Worm (Caenorhabditis elegans) whole organism, L4 larva: Measurements from ENCODE around the gene srh-216.

Experiments
- F10B5.3 ChIP-seq: sonication (generic microtip); optimal IDR thresholded peaks from 2 replicates; lab custom pipeline; 2016; ENCODE audit warnings: mild to moderate bottlenecking, missing genetic modification characterization, missing compliant biosample characterization
- F26F4.8 ChIP-seq: fragments of 200-800 bp; sonication (Bioruptor generic); conservative IDR thresholded peaks from 2 replicates; pipeline ENCODE4 v1.3.6; 2022; ENCODE audit warnings: missing genetic modification characterization, missing compliant biosample characterization
- Y5F2A.4 ChIP-seq: fragments of 200-800 bp; sonication (Bioruptor generic); optimal IDR thresholded peaks from 2 replicates; lab custom pipeline; 2018; ENCODE audit warnings: mild to moderate bottlenecking, missing genetic modification characterization, missing compliant biosample characterization
- aha-1 ChIP-seq: fragments of 150-350 bp; peaks from one replicate; lab custom pipeline; 2014; ENCODE audit warnings: missing biosample characterization, missing genetic modification characterization
- aly-2 ChIP-seq: sonication (generic microtip); optimal IDR thresholded peaks from 2 replicates; lab custom pipeline; 2018; ENCODE audit warnings: missing biosample characterization, missing genetic modification characterization
- arid-1 ChIP-seq: fragments of 200-800 bp; sonication (Bioruptor generic); conservative IDR thresholded peaks from 2 replicates; pipeline ENCODE4 v1.3.6; 2022; ENCODE audit warnings: missing genetic modification reagents, missing genetic modification characterization, missing compliant biosample characterization
- ceh-32 ChIP-seq: sonication (generic microtip); optimal IDR thresholded peaks from 2 replicates; lab custom pipeline; 2016; ENCODE audit warnings: mild to moderate bottlenecking, missing genetic modification characterization, missing compliant biosample characterization; ENCODE audit not compliant: poor library complexity
- ces-1 ChIP-seq: fragments of 150-350 bp; sonication (generic microtip); optimal IDR thresholded peaks from 4 replicates; lab custom pipeline; 2014; ENCODE audit warnings: missing biosample characterization, missing genetic modification reagents, missing genetic modification characterization
- dmd-6 ChIP-seq: fragments of 200-800 bp; sonication (Bioruptor generic); IDR thresholded peaks from 2 replicates; pipeline ENCODE4 v1.3.6; 2022; ENCODE audit warnings: missing genetic modification reagents, missing genetic modification characterization, missing compliant biosample characterization
- dmd-9 ChIP-seq: fragments of 200-800 bp; sonication (Bioruptor generic); IDR thresholded peaks from 2 replicates; pipeline ENCODE4 v1.3.6; 2022; ENCODE audit warnings: missing genetic modification reagents, missing genetic modification characterization, missing compliant biosample characterization
- dpl-1 ChIP-seq: fragments of 150-350 bp; optimal IDR thresholded peaks from 2 replicates; lab custom pipeline; 2014; ENCODE audit warnings: missing biosample characterization, missing genetic modification reagents, missing genetic modification characterization
- gei-8 ChIP-seq: fragments of 200-800 bp; sonication (Bioruptor generic); optimal IDR thresholded peaks from 2 replicates; lab custom pipeline; 2018; ENCODE audit warnings: mild to moderate bottlenecking, missing genetic modification characterization, missing compliant biosample characterization
- hlh-11 ChIP-seq: fragments of 200-800 bp; sonication (Bioruptor generic); optimal IDR thresholded peaks from 2 replicates; lab custom pipeline; 2018; ENCODE audit warnings: mild to moderate bottlenecking, missing genetic modification characterization, missing compliant biosample characterization
- hlh-30 ChIP-seq: sonication (generic microtip); optimal IDR thresholded peaks from 2 replicates; lab custom pipeline; 2017; ENCODE audit warnings: antibody characterized with exemption, mild to moderate bottlenecking, missing genetic modification characterization, missing compliant biosample characterization; ENCODE audit not compliant: insufficient read depth
- lin-1 ChIP-seq: fragments of 200-800 bp; sonication (Bioruptor generic); IDR thresholded peaks from 2 replicates; pipeline ENCODE4 v1.3.6; 2022; ENCODE audit warnings: missing genetic modification reagents, missing genetic modification characterization, missing compliant biosample characterization
- lin-29 ChIP-seq: fragments of 200-800 bp; sonication (Bioruptor generic); IDR thresholded peaks from 2 replicates; pipeline ENCODE4 v1.3.6; 2022; ENCODE audit warnings: missing genetic modification reagents, missing genetic modification characterization, missing compliant biosample characterization
- lir-3 ChIP-seq: sonication (generic microtip); optimal IDR thresholded peaks from 2 replicates; lab custom pipeline; 2016; ENCODE audit warnings: mild to moderate bottlenecking, missing genetic modification characterization, missing compliant biosample characterization
- mdl-1 ChIP-seq, 2 experiments: fragments of 150-350 bp in 1 of 2; sonication (generic microtip) in 1 of 2; optimal IDR thresholded peaks; 2 replicates each; lab custom pipeline; 2014 to 2017; ENCODE audit warnings: missing biosample characterization in 2 of 2, missing genetic modification characterization in 2 of 2
- mep-1 ChIP-seq: fragments of 150-350 bp; sonication (generic microtip); optimal IDR thresholded peaks from 3 replicates; lab custom pipeline; 2014; ENCODE audit warnings: missing biosample characterization, missing genetic modification characterization
- mxl-2 ChIP-seq: fragments of 200-800 bp; sonication (Bioruptor generic); conservative IDR thresholded peaks from 2 replicates; pipeline ENCODE4 v1.3.6; 2022; ENCODE audit warnings: missing genetic modification reagents, missing genetic modification characterization, missing compliant biosample characterization
- nhr-6 ChIP-seq: fragments of 150-350 bp; optimal IDR thresholded peaks from 2 replicates; lab custom pipeline; 2014; ENCODE audit warnings: missing biosample characterization, missing genetic modification characterization
- nhr-77 ChIP-seq: fragments of 150-350 bp; optimal IDR thresholded peaks from 2 replicates; lab custom pipeline; 2014; ENCODE audit warnings: missing biosample characterization, missing genetic modification characterization
- rbr-2 ChIP-seq: sonication (generic microtip); optimal IDR thresholded peaks from 2 replicates; lab custom pipeline; 2016; ENCODE audit warnings: missing genotype, missing genetic modification characterization, missing compliant biosample characterization
- skn-1 ChIP-seq: fragments of 150-350 bp; optimal IDR thresholded peaks from 2 replicates; lab custom pipeline; 2014; ENCODE audit warnings: missing biosample characterization, missing genetic modification characterization
- snpc-1.2 ChIP-seq: fragments of 200-800 bp; sonication (Bioruptor generic); IDR thresholded peaks from 2 replicates; pipeline ENCODE4 v1.3.6; 2022; ENCODE audit warnings: missing genetic modification reagents, missing genetic modification characterization, missing compliant biosample characterization
- snpc-4 ChIP-seq: fragments of 150-350 bp; optimal IDR thresholded peaks from 2 replicates; lab custom pipeline; 2014; ENCODE audit warnings: missing biosample characterization, missing genetic modification characterization
- spr-1 ChIP-seq: sonication (generic microtip); optimal IDR thresholded peaks from 2 replicates; lab custom pipeline; 2016; ENCODE audit warnings: mild to moderate bottlenecking, missing genetic modification characterization, missing compliant biosample characterization
- spr-3 ChIP-seq: fragments of 200-800 bp; sonication (Bioruptor generic); optimal IDR thresholded peaks from 2 replicates; lab custom pipeline; 2018; ENCODE audit warnings: mild to moderate bottlenecking, missing genetic modification characterization, missing compliant biosample characterization
- unc-62 ChIP-seq, 3 experiments: fragments of 150-350 bp in 1 of 3; sonication (generic microtip); optimal IDR thresholded peaks in 2 of 3; peaks in 1 of 3; 1 replicate in 1 of 3; 2 replicates in 2 of 3; lab custom pipeline; 2014 to 2017; ENCODE audit warnings: missing biosample characterization in 3 of 3, missing genetic modification characterization in 3 of 3, missing genetic modification reagents in 3 of 3, missing genotype in 1 of 3
- zfp-2 ChIP-seq: sonication (generic microtip); optimal IDR thresholded peaks from 2 replicates; lab custom pipeline; 2016; ENCODE audit warnings: mild to moderate bottlenecking, missing genetic modification characterization, missing compliant biosample characterization
- zfp-3 ChIP-seq: fragments of 200-800 bp; sonication (Bioruptor generic); conservative IDR thresholded peaks from 2 replicates; pipeline ENCODE4 v1.3.6; 2022; ENCODE audit warnings: missing genetic modification reagents, missing genetic modification characterization, missing compliant biosample characterization
- zip-2 ChIP-seq: fragments of 150-350 bp; optimal IDR thresholded peaks from 2 replicates; lab custom pipeline; 2014; ENCODE audit warnings: missing biosample characterization, missing genetic modification characterization
- ztf-11 ChIP-seq: fragments of 150-350 bp; optimal IDR thresholded peaks from 2 replicates; lab custom pipeline; 2014; ENCODE audit warnings: missing biosample characterization, missing genetic modification characterization
- ztf-7 ChIP-seq: fragments of 150-350 bp; optimal IDR thresholded peaks from 2 replicates; lab custom pipeline; 2014; ENCODE audit warnings: missing biosample characterization, missing genetic modification characterization

The srh-216 gene

DNA sequence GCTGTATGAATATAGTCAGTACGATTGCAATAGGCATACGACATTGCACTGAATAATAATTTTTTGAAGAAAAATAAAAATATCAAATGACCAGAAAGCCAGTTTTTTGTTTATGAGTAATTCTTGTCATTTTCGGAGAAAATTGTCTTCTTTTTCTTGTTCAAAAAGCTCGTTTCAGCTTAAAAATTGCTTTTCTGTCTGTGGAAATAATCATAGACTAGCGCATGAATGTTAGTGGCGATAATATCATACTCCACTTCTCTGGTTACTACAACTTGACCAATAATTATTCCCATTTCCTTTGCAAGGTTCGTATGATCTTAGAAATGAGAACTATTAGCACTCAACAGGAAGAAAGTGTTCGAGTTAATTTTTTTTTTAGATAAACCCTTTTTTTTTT, at the start of gene srh-216:
Gene srh-216, minus strand, starts transcription at position 101 of the 400 bp plus-strand sequence.
- TF ChIP-seq nhr-6 (tag; lab: Kevin White, UChicago) (no peak), ztf-11 (tag; lab: Kevin White, UChicago) (no peak), zfp-2 (tag; lab: Kevin White, UChicago) (no peak), aly-2 (no peak), nhr-77 (no peak), F10B5.3 (tag; lab: Kevin White, UChicago) (no peak), mxl-2 (GFP tag; lab: Robert Waterston, UW) (no peak), spr-3 (GFP tag; lab: Kevin White, UChicago) (no peak), zfp-3 (GFP tag; lab: Robert Waterston, UW) (no peak), Y5F2A.4 (GFP tag; lab: Kevin White, UChicago) (no peak), lir-3 (no peak), snpc-4 (tag; lab: Kevin White, UChicago) (no peak)

DNA sequence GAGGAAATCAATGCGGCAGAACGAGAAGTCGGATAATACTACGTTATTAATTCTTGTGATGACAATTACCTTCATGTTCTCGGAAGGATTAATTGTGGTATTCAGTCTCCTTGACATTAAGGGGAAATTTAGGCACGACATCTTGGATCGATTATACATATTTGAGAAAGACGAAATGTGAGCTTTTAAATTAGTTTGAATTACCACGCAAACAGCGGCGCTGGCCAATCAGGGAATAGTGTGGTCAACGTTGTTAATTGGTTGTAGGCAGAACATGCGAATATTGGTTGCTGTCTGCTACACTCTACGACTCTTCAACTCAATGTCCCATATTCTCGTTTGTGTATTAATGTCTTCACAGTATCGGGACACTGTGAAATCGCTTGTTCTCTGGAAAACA, 47.6 kb upstream of the srh-216 start, which contains the start of gene F49A5.10:
Gene F49A5.10, plus strand, starts transcription at position 301 of the 400 bp plus-strand sequence.
- TF ChIP-seq nhr-77 = no peak
- no peak for TF ChIP-seq spr-1 (tag; lab: Kevin White, UChicago)
- no peak for TF ChIP-seq mep-1
- TF ChIP-seq ceh-32 (tag; lab: Kevin White, UChicago) = no peak
- TF ChIP-seq gei-8 (GFP tag; lab: Kevin White, UChicago) = no peak
- TF ChIP-seq F26F4.8 (GFP tag; lab: Robert Waterston, UW) = no peak
- no peak for TF ChIP-seq zip-2 (tag; lab: Kevin White, UChicago)
- TF ChIP-seq hlh-11 (tag; lab: Kevin White, UChicago) = no peak
- TF ChIP-seq arid-1 (GFP tag; lab: Robert Waterston, UW) = no peak
- TF ChIP-seq lin-29 (GFP tag; lab: Robert Waterston, UW) = no peak
- TF ChIP-seq lin-1 = no peak
- no peak for TF ChIP-seq mdl-1 (tag; optimal IDR thresholded peaks at IDR 0.05; lab: Kevin White, UChicago)
- TF ChIP-seq hlh-30 (tag; lab: Kevin White, UChicago) = no peak
- TF ChIP-seq, all 104 proteins: peak for 0

DNA sequence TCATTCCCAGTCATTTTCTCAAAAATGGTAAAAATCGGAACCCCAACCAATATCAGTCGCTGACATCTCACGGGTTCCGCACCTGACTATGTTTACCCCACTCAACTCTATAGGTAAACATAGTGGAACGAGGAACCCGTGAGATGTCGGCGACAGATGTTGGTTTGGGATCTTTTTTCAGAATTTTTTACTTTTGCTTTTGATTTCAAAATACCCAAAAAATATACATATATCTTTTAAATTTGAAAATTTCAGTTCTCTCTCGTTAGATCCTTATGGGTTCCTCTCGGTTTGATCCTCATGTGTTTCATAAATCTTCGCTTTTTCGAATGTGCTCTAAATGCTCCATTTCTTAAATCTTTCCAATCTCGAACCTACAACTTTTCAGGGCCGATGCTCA, 46.3 kb upstream of the srh-216 start, which contains the start of gene srw-23:
Gene srw-23, plus strand, starts transcription at position 301 of the 400 bp plus-strand sequence.
- no peak for TF ChIP-seq mep-1
- TF ChIP-seq unc-62 (GFP tag; optimal IDR thresholded peaks at IDR 0.05 in 1 of 2; lab: Kevin White, UChicago) = peak in 1 of 2 experiments; percentile 28
- TF ChIP-seq unc-62 (tag; optimal IDR thresholded peaks at IDR 0.05; lab: Kevin White, UChicago) = no peak
- TF ChIP-seq aha-1 = no peak
- no peak for TF ChIP-seq spr-3 (GFP tag; lab: Kevin White, UChicago)

DNA sequence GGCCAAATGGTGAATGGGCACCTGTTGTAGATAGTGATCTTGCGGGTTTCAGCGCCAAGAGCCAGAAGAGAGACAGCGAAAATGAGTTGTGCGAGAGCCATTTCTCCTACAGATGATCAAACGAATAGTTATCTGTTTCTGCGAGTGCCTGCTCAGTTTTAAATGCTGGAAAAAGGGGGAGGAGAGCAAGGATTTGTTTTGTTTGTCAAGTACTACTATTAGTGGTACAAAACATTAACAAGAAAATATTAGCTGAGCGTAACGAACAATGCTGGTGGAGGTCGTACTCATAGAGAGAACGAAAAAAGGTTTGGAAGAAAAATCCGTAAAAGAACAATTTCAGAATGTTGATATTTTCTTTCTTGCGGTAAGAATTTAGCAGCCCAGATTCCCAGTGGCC, 44.0 kb upstream of the srh-216 start, which contains the start of gene thn-4:
Gene thn-4, minus strand, starts transcription at position 101 of the 400 bp plus-strand sequence.
- TF ChIP-seq skn-1 (tag; lab: Kevin White, UChicago) (no peak), dmd-9 (GFP tag; lab: Robert Waterston, UW) (no peak), dmd-6 (GFP tag; lab: Robert Waterston, UW) (no peak), aha-1 (no peak), rbr-2 (no peak), ces-1 (GFP tag; lab: Kevin White, UChicago) (no peak), snpc-1.2 (GFP tag; lab: Robert Waterston, UW) (no peak), ztf-7 (tag; lab: Kevin White, UChicago) (no peak)

DNA sequence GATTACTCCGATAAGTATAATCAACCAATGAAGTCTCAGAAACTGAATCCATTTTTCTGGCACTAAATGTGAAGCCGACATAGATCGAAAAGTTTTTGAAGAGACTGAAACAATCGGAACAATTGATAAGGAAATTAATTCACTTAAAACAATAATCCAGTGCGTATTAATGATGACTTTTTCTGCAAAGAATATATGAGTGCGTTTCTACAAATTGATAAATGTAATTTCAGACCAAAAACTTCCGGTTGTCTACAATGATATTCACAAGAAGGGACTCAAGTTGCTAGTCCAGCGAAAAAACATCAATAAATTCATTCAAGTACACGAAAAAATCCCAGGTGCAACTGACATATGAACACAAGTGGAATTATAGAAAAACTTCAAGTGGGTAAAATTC, 42.4 kb upstream of the srh-216 start, which contains the start of gene clec-33:
Gene clec-33, minus strand, starts transcription at position 101 of the 400 bp plus-strand sequence.
- TF ChIP-seq dpl-1 (GFP tag; lab: Kevin White, UChicago) = no peak
